Fruit fly (Drosophila melanogaster): ENCODE results near the gene CG2444.

The CG2444 gene

dm6 chrX:11715937-11716730, 11.0 kb upstream of the CG2444 start:
- TF ChIP-seq psq (optimal IDR thresholded peaks at IDR 0.05) (no peak), usp (GFP tag; optimal IDR thresholded peaks at IDR 0.05) (no peak), EcR (GFP tag; optimal IDR thresholded peaks at IDR 0.05) (no peak), CG8478 (optimal IDR thresholded peaks at IDR 0.05) (no peak), Dll (optimal IDR thresholded peaks at IDR 0.05) (no peak), pan (optimal IDR thresholded peaks at IDR 0.05) (no peak)

dm6 chrX:11715263-11715659, 10.2 kb upstream of the CG2444 start, which contains the start of gene Amun:
Gene Amun, minus strand, starts transcription at chrX:11715565.
- TF ChIP-seq pan (optimal IDR thresholded peaks at IDR 0.05) (no peak), EcR (GFP tag; optimal IDR thresholded peaks at IDR 0.05) (no peak), CG8478 (optimal IDR thresholded peaks at IDR 0.05) (no peak), usp (GFP tag; optimal IDR thresholded peaks at IDR 0.05) (no peak), psq (optimal IDR thresholded peaks at IDR 0.05) (no peak), Dll (optimal IDR thresholded peaks at IDR 0.05) (no peak)

- TF ChIP-seq Dll (optimal IDR thresholded peaks at IDR 0.05) (no peak), psq (optimal IDR thresholded peaks at IDR 0.05) (peak; percentile 13)
These were observed 9.6 kb upstream of the CG2444 start for dm6 chrX:11714529-11715262.

dm6 chrX:11713808-11714528, 8.9 kb upstream of the CG2444 start:
- TF ChIP-seq psq (optimal IDR thresholded peaks at IDR 0.05) (no peak), CG8478 (optimal IDR thresholded peaks at IDR 0.05) (peak; percentile 83), Dll (optimal IDR thresholded peaks at IDR 0.05) (peak; percentile 52)

- TF ChIP-seq Dll (optimal IDR thresholded peaks at IDR 0.05) (no peak), EcR (GFP tag; optimal IDR thresholded peaks at IDR 0.05) (no peak), usp (GFP tag; optimal IDR thresholded peaks at IDR 0.05) (no peak), CG8478 (optimal IDR thresholded peaks at IDR 0.05) (no peak), pan (optimal IDR thresholded peaks at IDR 0.05) (no peak), psq (optimal IDR thresholded peaks at IDR 0.05) (no peak)
These were observed 5.0 kb upstream of the CG2444 start, which contains the start of gene FucT6 for dm6 chrX:11709799-11710720. Gene FucT6, minus strand, starts transcription at chrX:11709951.

- TF ChIP-seq psq (optimal IDR thresholded peaks at IDR 0.05), result no peak
- no peak for TF ChIP-seq Dll (optimal IDR thresholded peaks at IDR 0.05)
- TF ChIP-seq pan (optimal IDR thresholded peaks at IDR 0.05), result no peak
These were observed 4.3 kb downstream of the CG2444 start for dm6 chrX:11700765-11701164.

dm6 chrX:11695883-11696211, 9.3 kb downstream of the CG2444 start:
- TF ChIP-seq Dll (optimal IDR thresholded peaks at IDR 0.05), result no peak

- TF ChIP-seq EcR (GFP tag; optimal IDR thresholded peaks at IDR 0.05) (no peak), usp (GFP tag; optimal IDR thresholded peaks at IDR 0.05) (no peak), pan (optimal IDR thresholded peaks at IDR 0.05) (no peak), Dll (optimal IDR thresholded peaks at IDR 0.05) (no peak), psq (optimal IDR thresholded peaks at IDR 0.05) (no peak), CG8478 (optimal IDR thresholded peaks at IDR 0.05) (no peak)
These were observed 9.9 kb downstream of the CG2444 start, which contains the start of gene PhKgamma for dm6 chrX:11694959-11695882. Gene PhKgamma, plus strand, starts transcription at chrX:11695137.

- TF ChIP-seq Dll (optimal IDR thresholded peaks at IDR 0.05), result no peak
- no peak for TF ChIP-seq EcR (GFP tag; optimal IDR thresholded peaks at IDR 0.05)
- TF ChIP-seq psq (optimal IDR thresholded peaks at IDR 0.05), result no peak
- no peak for TF ChIP-seq CG8478 (optimal IDR thresholded peaks at IDR 0.05)
- no peak for TF ChIP-seq usp (GFP tag; optimal IDR thresholded peaks at IDR 0.05)
- no peak for TF ChIP-seq pan (optimal IDR thresholded peaks at IDR 0.05)
These were observed 15.4 kb downstream of the CG2444 start for dm6 chrX:11689669-11690068.

- TF ChIP-seq pan (optimal IDR thresholded peaks at IDR 0.05) (no peak), Dll (optimal IDR thresholded peaks at IDR 0.05) (no peak), usp (GFP tag; optimal IDR thresholded peaks at IDR 0.05) (no peak), EcR (GFP tag; optimal IDR thresholded peaks at IDR 0.05) (no peak), psq (optimal IDR thresholded peaks at IDR 0.05) (no peak), CG8478 (optimal IDR thresholded peaks at IDR 0.05) (no peak)
These were observed 17.2 kb downstream of the CG2444 start for dm6 chrX:11687666-11688492.

Data from whole organism.